Fruit fly (Drosophila melanogaster) whole organism, embryonic: ENCODE measurements around the gene CG12017.

Experiments
- Bgb ChIP-seq: fragments of 200-800 bp; sonication (Bioruptor generic); IDR thresholded peaks from 2 replicates; pipeline ENCODE4 v1.3.6; 2022; ENCODE audit warnings: missing biosample characterization, missing genetic modification characterization; ENCODE audit not compliant: partially characterized antibody
- Bteb2 ChIP-seq: fragments of 200-800 bp; sonication (Bioruptor generic); optimal IDR thresholded peaks from 2 replicates; lab custom pipeline; 2016; ENCODE audit warnings: missing biosample characterization, missing genetic modification characterization
- CG10959 ChIP-seq: fragments of 200-800 bp; sonication (Bioruptor generic); IDR thresholded peaks from 2 replicates; pipeline ENCODE4 v1.3.6; 2022; ENCODE audit warnings: missing biosample characterization, missing genetic modification characterization
- CG11085 ChIP-seq: fragments of 200-800 bp; sonication (Bioruptor generic); IDR thresholded peaks from 2 replicates; pipeline ENCODE4 v1.3.6; 2022; ENCODE audit warnings: missing biosample characterization, missing genetic modification characterization
- CG12071 ChIP-seq: fragments of 200-800 bp; sonication (Bioruptor generic); optimal IDR thresholded peaks from 3 replicates; lab custom pipeline; 2018; ENCODE audit warnings: missing biosample characterization, mild to moderate bottlenecking, missing genetic modification characterization
- CG12299 ChIP-seq: fragments of 200-800 bp; sonication (Bioruptor generic); optimal IDR thresholded peaks from 2 replicates; lab custom pipeline; 2018; ENCODE audit warnings: missing biosample characterization, mild to moderate bottlenecking, missing genetic modification characterization
- CG12391 ChIP-seq: fragments of 200-800 bp; sonication (Bioruptor generic); optimal IDR thresholded peaks from 3 replicates; lab custom pipeline; 2018; ENCODE audit warnings: missing biosample characterization, mild to moderate bottlenecking, missing genetic modification characterization, moderate library complexity
- CG12659 ChIP-seq: fragments of 200-800 bp; sonication (Bioruptor generic); optimal IDR thresholded peaks from 3 replicates; lab custom pipeline; 2017; ENCODE audit warnings: mild to moderate bottlenecking, missing biosample characterization, missing genetic modification reagents, missing genetic modification characterization
- CG12769 ChIP-seq: fragments of 200-800 bp; sonication (Bioruptor generic); optimal IDR thresholded peaks from 2 replicates; lab custom pipeline; 2019; ENCODE audit warnings: missing biosample characterization, mild to moderate bottlenecking, missing genetic modification characterization, moderate library complexity
- CG14014 ChIP-seq: fragments of 200-800 bp; sonication (Bioruptor generic); IDR thresholded peaks from 2 replicates; pipeline ENCODE4 v1.3.6; 2022; ENCODE audit warnings: missing biosample characterization, missing genetic modification characterization
- CG14667 ChIP-seq: fragments of 200-800 bp; sonication (Bioruptor generic); IDR thresholded peaks from 2 replicates; pipeline ENCODE4 v1.3.6; 2022; ENCODE audit warnings: missing biosample characterization, missing genetic modification characterization
- CG1603 ChIP-seq: fragments of 200-800 bp; sonication (Bioruptor generic); optimal IDR thresholded peaks from 2 replicates; lab custom pipeline; 2019; ENCODE audit warnings: missing biosample characterization, mild to moderate bottlenecking, missing genetic modification characterization, moderate library complexity
- CG17912 ChIP-seq: fragments of 200-800 bp; sonication (Bioruptor generic); optimal IDR thresholded peaks from 2 replicates; lab custom pipeline; 2018; ENCODE audit warnings: missing biosample characterization, mild to moderate bottlenecking, missing genetic modification characterization
- CG2889 ChIP-seq: fragments of 200-800 bp; sonication (Bioruptor generic); IDR thresholded peaks from 3 replicates; pipeline ENCODE4 v1.3.6; 2022; ENCODE audit warnings: missing biosample characterization, missing genetic modification characterization
- CG31365 ChIP-seq: fragments of 200-800 bp; sonication (Bioruptor generic); optimal IDR thresholded peaks from 2 replicates; lab custom pipeline; 2018; ENCODE audit warnings: missing biosample characterization, mild to moderate bottlenecking, missing genetic modification characterization
- CG5953 ChIP-seq: fragments of 200-800 bp; sonication (Bioruptor generic); IDR thresholded peaks from 2 replicates; pipeline ENCODE4 v1.3.6; 2022; ENCODE audit warnings: missing biosample characterization, missing genetic modification characterization
- CG6854 ChIP-seq: fragments of 200-800 bp; sonication (Bioruptor generic); optimal IDR thresholded peaks from 3 replicates; lab custom pipeline; 2017; ENCODE audit warnings: missing biosample characterization, mild to moderate bottlenecking, missing genetic modification characterization
- CG8388 ChIP-seq: fragments of 200-800 bp; sonication (Bioruptor generic); optimal IDR thresholded peaks from 2 replicates; lab custom pipeline; 2019; ENCODE audit warnings: missing biosample characterization, mild to moderate bottlenecking, missing genetic modification characterization, moderate library complexity
- CTCF ChIP-seq: fragments of 200-800 bp; sonication (Bioruptor generic); optimal IDR thresholded peaks from 2 replicates; lab custom pipeline; 2017; ENCODE audit warnings: missing biosample characterization, mild to moderate bottlenecking, missing genetic modification characterization, moderate library complexity
- Dref ChIP-seq: fragments of 200-800 bp; sonication (Bioruptor generic); IDR thresholded peaks from 2 replicates; pipeline ENCODE4 v1.3.6; 2022; ENCODE audit warnings: missing biosample characterization, missing genetic modification characterization
- HmgZ ChIP-seq: fragments of 200-800 bp; sonication (Bioruptor generic); optimal IDR thresholded peaks from 2 replicates; lab custom pipeline; 2018; ENCODE audit warnings: missing biosample characterization, mild to moderate bottlenecking, missing genetic modification characterization
- Hmr ChIP-seq: fragments of 200-800 bp; sonication (Bioruptor generic); optimal IDR thresholded peaks from 3 replicates; lab custom pipeline; 2017; ENCODE audit warnings: mild to moderate bottlenecking, missing biosample characterization, missing genetic modification reagents, missing genetic modification characterization
- Med ChIP-seq: fragments of 200-800 bp; sonication (Bioruptor generic); peaks from one replicate; lab custom pipeline; 2016; ENCODE audit warnings: missing biosample characterization, missing genetic modification characterization, mild to moderate bottlenecking, inconsistent platforms, moderate library complexity
- Mrtf ChIP-seq: fragments of 200-800 bp; sonication (Bioruptor generic); IDR thresholded peaks from 3 replicates; pipeline ENCODE4 v1.3.6; 2022; ENCODE audit warnings: missing biosample characterization, missing genetic modification characterization
- Myb ChIP-seq: fragments of 200-800 bp; sonication (Bioruptor generic); optimal IDR thresholded peaks from 2 replicates; lab custom pipeline; 2016; ENCODE audit warnings: missing biosample characterization, missing genetic modification characterization
- NFAT ChIP-seq: fragments of 200-800 bp; sonication (Bioruptor generic); IDR thresholded peaks from 2 replicates; pipeline ENCODE4 v1.3.6; 2022; ENCODE audit warnings: missing biosample characterization, missing genetic modification characterization
- NK7.1 ChIP-seq: fragments of 200-800 bp; sonication (Bioruptor generic); optimal IDR thresholded peaks from 3 replicates; lab custom pipeline; 2016; ENCODE audit warnings: missing biosample characterization, missing genetic modification characterization
- Sox100B ChIP-seq: fragments of 200-800 bp; sonication (Bioruptor generic); optimal IDR thresholded peaks from 3 replicates; lab custom pipeline; 2018; ENCODE audit warnings: missing biosample characterization, mild to moderate bottlenecking, missing genetic modification characterization
- Taf1 ChIP-seq: fragments of 200-800 bp; sonication (Bioruptor generic); IDR thresholded peaks from 2 replicates; pipeline ENCODE4 v1.3.6; 2022; ENCODE audit warnings: missing biosample characterization, missing genetic modification characterization
- Trl ChIP-seq, 3 experiments: fragments of >200 bp in 2 of 3; fragments of 200-800 bp in 1 of 3; sonication (Bioruptor generic) in 1 of 3; optimal IDR thresholded peaks; 2 replicates in 1 of 3; 3 replicates in 2 of 3; lab custom pipeline; 2016 to 2017; ENCODE audit warnings: missing biosample characterization in 1 of 3, missing genetic modification characterization in 1 of 3
- crc ChIP-seq: fragments of 200-800 bp; sonication (Bioruptor generic); optimal IDR thresholded peaks from 2 replicates; lab custom pipeline; 2016; ENCODE audit warnings: missing biosample characterization, missing genetic modification characterization
- disco-r ChIP-seq: fragments of 200-800 bp; sonication (Bioruptor generic); optimal IDR thresholded peaks from 2 replicates; lab custom pipeline; 2016; ENCODE audit warnings: missing biosample characterization, missing genetic modification characterization
- dmrt99B ChIP-seq: fragments of 200-800 bp; sonication (Bioruptor generic); optimal IDR thresholded peaks from 2 replicates; lab custom pipeline; 2018; ENCODE audit warnings: missing biosample characterization, mild to moderate bottlenecking, missing genetic modification characterization, moderate library complexity
- dysf ChIP-seq: fragments of 200-800 bp; sonication (Bioruptor generic); IDR thresholded peaks from 3 replicates; pipeline ENCODE4 v1.3.6; 2022; ENCODE audit warnings: missing biosample characterization, missing genetic modification characterization
- fd102C ChIP-seq: fragments of 200-800 bp; sonication (Bioruptor generic); optimal IDR thresholded peaks from 2 replicates; lab custom pipeline; 2018; ENCODE audit warnings: missing biosample characterization, mild to moderate bottlenecking, missing genetic modification characterization, moderate library complexity
- ftz-f1 ChIP-seq: fragments of 200-800 bp; sonication (Bioruptor generic); optimal IDR thresholded peaks from 2 replicates; lab custom pipeline; 2016; ENCODE audit warnings: missing biosample characterization, missing genetic modification characterization
- gcm2 ChIP-seq: fragments of 200-800 bp; sonication (Bioruptor generic); optimal IDR thresholded peaks from 2 replicates; lab custom pipeline; 2016; ENCODE audit warnings: missing biosample characterization, missing genetic modification characterization
- gsb-n ChIP-seq: fragments of 200-800 bp; sonication (Bioruptor generic); optimal IDR thresholded peaks from 3 replicates; lab custom pipeline; 2018; ENCODE audit warnings: missing biosample characterization, mild to moderate bottlenecking, missing genetic modification characterization
- knrl ChIP-seq: fragments of 200-800 bp; sonication (Bioruptor generic); IDR thresholded peaks from 3 replicates; pipeline ENCODE4 v1.3.6; 2022; ENCODE audit warnings: missing biosample characterization, missing genetic modification characterization; ENCODE audit not compliant: partially characterized antibody
- lbe ChIP-seq: fragments of 200-800 bp; sonication (Bioruptor generic); optimal IDR thresholded peaks from 2 replicates; lab custom pipeline; 2016; ENCODE audit warnings: missing biosample characterization, mild to moderate bottlenecking, missing genetic modification characterization
- nmo ChIP-seq: fragments of 200-800 bp; sonication (Bioruptor generic); optimal IDR thresholded peaks from 2 replicates; lab custom pipeline; 2018; ENCODE audit warnings: missing biosample characterization, mild to moderate bottlenecking, missing genetic modification characterization, moderate library complexity
- pan ChIP-seq, 4 experiments: fragments of >200 bp in 3 of 4; fragments of 200-800 bp in 1 of 4; sonication (Bioruptor generic) in 1 of 4; optimal IDR thresholded peaks in 3 of 4; IDR thresholded peaks in 1 of 4; 2 replicates each; pipeline versions ENCODE4 v1.3.6 to Lab custom; 2017 to 2022; ENCODE audit warnings: missing biosample characterization in 2 of 4, missing genetic modification characterization in 2 of 4, mixed read lengths in 1 of 4
- prd ChIP-seq, 3 experiments: fragments of >200 bp in 2 of 3; fragments of 200-800 bp in 1 of 3; sonication (Bioruptor generic) in 1 of 3; optimal IDR thresholded peaks in 2 of 3; IDR thresholded peaks in 1 of 3; 2 replicates in 2 of 3; 3 replicates in 1 of 3; pipeline versions ENCODE4 v1.3.6 to Lab custom; 2017 to 2022; ENCODE audit warnings: missing biosample characterization in 1 of 3, missing genetic modification characterization in 1 of 3
- ro ChIP-seq: fragments of 200-800 bp; sonication (Bioruptor generic); IDR thresholded peaks from 2 replicates; pipeline ENCODE4 v1.3.6; 2022; ENCODE audit warnings: missing biosample characterization, missing genetic modification characterization
- shn ChIP-seq: fragments of 200-800 bp; sonication (Bioruptor generic); optimal IDR thresholded peaks from 3 replicates; lab custom pipeline; 2016; ENCODE audit warnings: missing biosample characterization, missing genetic modification characterization
- sisA ChIP-seq: fragments of 200-800 bp; sonication (Bioruptor generic); IDR thresholded peaks from 2 replicates; pipeline ENCODE4 v1.3.6; 2022; ENCODE audit warnings: missing biosample characterization, missing genetic modification characterization
- slbo ChIP-seq: fragments of 200-800 bp; sonication (Bioruptor generic); IDR thresholded peaks from 2 replicates; pipeline ENCODE4 v1.3.6; 2022; ENCODE audit warnings: missing biosample characterization, missing genetic modification characterization
- so ChIP-seq: fragments of 200-800 bp; sonication (Bioruptor generic); IDR thresholded peaks from 3 replicates; pipeline ENCODE4 v1.3.6; 2022; ENCODE audit warnings: missing biosample characterization, missing genetic modification characterization
- tgo ChIP-seq: fragments of 200-800 bp; sonication (Bioruptor generic); IDR thresholded peaks from 3 replicates; pipeline ENCODE4 v1.3.6; 2022; ENCODE audit warnings: missing biosample characterization, missing genetic modification characterization

Gene CG12017

DNA sequence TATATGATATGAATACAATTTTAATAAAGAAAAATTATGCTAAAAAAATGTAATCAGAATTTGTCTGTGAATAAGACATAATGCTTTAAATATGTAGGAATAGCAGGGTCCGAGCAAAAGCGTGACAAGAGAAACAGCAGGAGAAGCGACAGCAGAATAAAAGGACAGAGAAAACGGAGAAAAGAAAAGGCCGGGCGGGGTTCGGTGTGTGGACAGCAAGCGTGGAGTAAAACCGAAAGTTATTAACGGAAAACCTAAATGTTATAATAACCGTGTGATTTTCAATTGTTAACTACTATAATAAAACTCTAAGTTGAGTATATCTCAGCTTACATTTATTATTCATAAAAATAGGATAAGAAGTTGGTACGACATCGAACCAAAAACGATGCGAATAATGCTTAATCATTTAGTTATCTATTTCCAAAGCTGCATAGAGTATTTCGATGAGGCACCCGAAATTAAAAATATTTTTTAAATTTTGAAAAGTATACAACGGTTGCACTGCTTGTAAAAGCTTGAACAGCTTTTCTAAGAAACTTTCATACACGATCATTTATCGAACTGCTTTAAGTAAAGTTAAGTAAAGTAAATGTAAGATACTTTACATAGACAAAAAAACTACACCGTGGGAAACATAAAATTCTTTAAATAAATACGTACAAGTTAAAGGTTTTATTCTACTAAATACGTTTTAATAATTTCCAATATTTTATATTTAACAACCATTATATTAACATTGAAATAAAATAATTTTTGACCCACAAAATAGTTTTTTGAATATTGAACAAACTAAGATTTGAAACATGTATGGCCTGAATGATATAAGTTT lies 28.2 kb upstream of the CG12017 start (continued):
- TF ChIP-seq CG14014 (GFP tag; lab: Robert Waterston, UW) (no peak), Hmr (peak; percentile 15), so (GFP tag; lab: Robert Waterston, UW) (no peak), shn (GFP tag; lab: Kevin White, UChicago) (no peak), CG12071 (GFP tag; lab: Kevin White, UChicago) (no peak), sisA (GFP tag; lab: Robert Waterston, UW) (no peak), CTCF (peak; percentile 66), Mrtf (GFP tag; lab: Robert Waterston, UW) (no peak), Med (no peak), NK7.1 (no peak), CG11085 (GFP tag; lab: Robert Waterston, UW) (no peak), CG8388 (GFP tag; lab: Kevin White, UChicago) (no peak), tgo (GFP tag; lab: Robert Waterston, UW) (no peak; the same call in 2 of the 3 replicates), NFAT (GFP tag; lab: Robert Waterston, UW) (no peak), CG10959 (no peak), nmo (GFP tag; lab: Kevin White, UChicago) (peak; percentile 3), Sox100B (GFP tag; lab: Kevin White, UChicago) (no peak), Bgb (GFP tag; lab: Robert Waterston, UW) (0 out of 2 replicates have a peak, but pooled peaks have one; percentile 47), CG12659 (GFP tag; lab: Kevin White, UChicago) (no peak), CG6854 (GFP tag; lab: Kevin White, UChicago) (no peak), CG12299 (tag; lab: Kevin White, UChicago) (no peak), Bteb2 (GFP tag; lab: Kevin White, UChicago) (no peak), CG31365 (tag; lab: Kevin White, UChicago) (peak; percentile 86), CG12769 (tag; lab: Kevin White, UChicago) (no peak), dysf (GFP tag; lab: Robert Waterston, UW) (no peak), CG14667 (GFP tag; lab: Robert Waterston, UW) (no peak), crc (GFP tag; lab: Kevin White, UChicago) (no peak), Taf1 (GFP tag; lab: Robert Waterston, UW) (no peak), CG17912 (GFP tag; lab: Kevin White, UChicago) (no peak), gcm2 (no peak), CG12391 (peak; percentile 27), prd (optimal IDR thresholded peaks at IDR 0.05; lab: Kevin White, UChicago) (no peak), prd (GFP tag; IDR thresholded peaks at IDR 0.05; lab: Robert Waterston, UW) (no peak), lbe (peak; percentile 60), slbo (GFP tag; lab: Robert Waterston, UW) (peak; percentile 56; the same call in 1 of the 2 replicates), CG5953 (GFP tag; lab: Robert Waterston, UW) (no peak), ftz-f1 (GFP tag; lab: Kevin White, UChicago) (no peak), pan (optimal IDR thresholded peaks at IDR 0.05; lab: Kevin White, UChicago) (no peak), pan (GFP tag; optimal IDR thresholded peaks at IDR 0.05 in 1 of 2, IDR thresholded peaks at IDR 0.05 in 1 of 2) (peak in 1 of 2 experiments; percentile 21), CG1603 (tag; lab: Kevin White, UChicago) (no peak), CG2889 (GFP tag; lab: Robert Waterston, UW) (no peak), disco-r (GFP tag; lab: Kevin White, UChicago) (no peak), knrl (GFP tag; lab: Robert Waterston, UW) (peak; percentile 30; the same call in 1 of the 3 replicates), Trl (optimal IDR thresholded peaks at IDR 0.05; lab: Kevin White, UChicago) (no peak), Trl (GFP tag; optimal IDR thresholded peaks at IDR 0.05; lab: Kevin White, UChicago) (no peak), dmrt99B (tag; lab: Kevin White, UChicago) (peak; percentile 0), ro (GFP tag; lab: Robert Waterston, UW) (no peak), Myb (peak; percentile 94), fd102C (no peak), HmgZ (tag; lab: Kevin White, UChicago) (peak; percentile 50), gsb-n (tag; lab: Kevin White, UChicago) (no peak), Dref (GFP tag; lab: Robert Waterston, UW) (peak; percentile 49)
